Fruit fly (Drosophila melanogaster): ENCODE data around the gene Cerk.
A peak's percentile ranks its signal among the peaks of the same experiment; 100 is the strongest.

Gene Cerk

dm6 chr3R:5323741-5324538 lies 44.2 kb downstream of the Cerk start:
- TF ChIP-seq usp (GFP tag; optimal IDR thresholded peaks at IDR 0.05) (no peak), CG8478 (optimal IDR thresholded peaks at IDR 0.05) (no peak), psq (optimal IDR thresholded peaks at IDR 0.05) (no peak), EcR (GFP tag; optimal IDR thresholded peaks at IDR 0.05) (no peak), Dll (optimal IDR thresholded peaks at IDR 0.05) (no peak), pan (optimal IDR thresholded peaks at IDR 0.05) (no peak)

- TF ChIP-seq usp (GFP tag; optimal IDR thresholded peaks at IDR 0.05), result no peak
- no peak for TF ChIP-seq Dll (optimal IDR thresholded peaks at IDR 0.05)
- no peak for TF ChIP-seq CG8478 (optimal IDR thresholded peaks at IDR 0.05)
- TF ChIP-seq pan (optimal IDR thresholded peaks at IDR 0.05), result no peak
- TF ChIP-seq EcR (GFP tag; optimal IDR thresholded peaks at IDR 0.05), result no peak
- TF ChIP-seq psq (optimal IDR thresholded peaks at IDR 0.05), result no peak
Measured at dm6 chr3R:5322182-5322609, 45.9 kb downstream of the Cerk start.

- TF ChIP-seq Dll (optimal IDR thresholded peaks at IDR 0.05), result no peak
- TF ChIP-seq usp (GFP tag; optimal IDR thresholded peaks at IDR 0.05), result no peak
- no peak for TF ChIP-seq psq (optimal IDR thresholded peaks at IDR 0.05)
- TF ChIP-seq CG8478 (optimal IDR thresholded peaks at IDR 0.05), result no peak
- no peak for TF ChIP-seq EcR (GFP tag; optimal IDR thresholded peaks at IDR 0.05)
- no peak for TF ChIP-seq pan (optimal IDR thresholded peaks at IDR 0.05)
Measured at dm6 chr3R:5320672-5321071, 47.4 kb downstream of the Cerk start.

- TF ChIP-seq psq (optimal IDR thresholded peaks at IDR 0.05) (no peak), EcR (GFP tag; optimal IDR thresholded peaks at IDR 0.05) (no peak), Dll (optimal IDR thresholded peaks at IDR 0.05) (no peak), usp (GFP tag; optimal IDR thresholded peaks at IDR 0.05) (no peak), CG8478 (optimal IDR thresholded peaks at IDR 0.05) (no peak), pan (optimal IDR thresholded peaks at IDR 0.05) (no peak)
Measured at dm6 chr3R:5319059-5319785, 48.9 kb downstream of the Cerk start.

- TF ChIP-seq psq (optimal IDR thresholded peaks at IDR 0.05) (no peak), pan (optimal IDR thresholded peaks at IDR 0.05) (no peak), Dll (optimal IDR thresholded peaks at IDR 0.05) (no peak), EcR (GFP tag; optimal IDR thresholded peaks at IDR 0.05) (no peak), CG8478 (optimal IDR thresholded peaks at IDR 0.05) (no peak), usp (GFP tag; optimal IDR thresholded peaks at IDR 0.05) (no peak)
Measured at dm6 chr3R:5317654-5318129, 50.4 kb downstream of the Cerk start.

- TF ChIP-seq EcR (GFP tag; optimal IDR thresholded peaks at IDR 0.05), result peak in 1 of 2 experiments; percentile 26
- TF ChIP-seq Dll (optimal IDR thresholded peaks at IDR 0.05), result no peak
Measured at dm6 chr3R:5316790-5317189, 51.3 kb downstream of the Cerk start.

dm6 chr3R:5315871-5316270 lies 52.2 kb downstream of the Cerk start:
- TF ChIP-seq EcR (GFP tag; optimal IDR thresholded peaks at IDR 0.05), result no peak
- TF ChIP-seq pan (optimal IDR thresholded peaks at IDR 0.05), result no peak
- no peak for TF ChIP-seq Dll (optimal IDR thresholded peaks at IDR 0.05)
- TF ChIP-seq psq (optimal IDR thresholded peaks at IDR 0.05), result no peak
- TF ChIP-seq usp (GFP tag; optimal IDR thresholded peaks at IDR 0.05), result no peak
- no peak for TF ChIP-seq CG8478 (optimal IDR thresholded peaks at IDR 0.05)

- TF ChIP-seq EcR (GFP tag; optimal IDR thresholded peaks at IDR 0.05) (no peak), pan (optimal IDR thresholded peaks at IDR 0.05) (no peak), psq (optimal IDR thresholded peaks at IDR 0.05) (no peak), CG8478 (optimal IDR thresholded peaks at IDR 0.05) (no peak), usp (GFP tag; optimal IDR thresholded peaks at IDR 0.05) (no peak)
Measured at dm6 chr3R:5315050-5315643, 53.0 kb downstream of the Cerk start.

dm6 chr3R:5310250-5310649 lies 57.9 kb downstream of the Cerk start:
- TF ChIP-seq usp (GFP tag; optimal IDR thresholded peaks at IDR 0.05) (no peak), pan (optimal IDR thresholded peaks at IDR 0.05) (no peak), EcR (GFP tag; optimal IDR thresholded peaks at IDR 0.05) (no peak), psq (optimal IDR thresholded peaks at IDR 0.05) (no peak), CG8478 (optimal IDR thresholded peaks at IDR 0.05) (no peak), Dll (optimal IDR thresholded peaks at IDR 0.05) (no peak)

DNA sequence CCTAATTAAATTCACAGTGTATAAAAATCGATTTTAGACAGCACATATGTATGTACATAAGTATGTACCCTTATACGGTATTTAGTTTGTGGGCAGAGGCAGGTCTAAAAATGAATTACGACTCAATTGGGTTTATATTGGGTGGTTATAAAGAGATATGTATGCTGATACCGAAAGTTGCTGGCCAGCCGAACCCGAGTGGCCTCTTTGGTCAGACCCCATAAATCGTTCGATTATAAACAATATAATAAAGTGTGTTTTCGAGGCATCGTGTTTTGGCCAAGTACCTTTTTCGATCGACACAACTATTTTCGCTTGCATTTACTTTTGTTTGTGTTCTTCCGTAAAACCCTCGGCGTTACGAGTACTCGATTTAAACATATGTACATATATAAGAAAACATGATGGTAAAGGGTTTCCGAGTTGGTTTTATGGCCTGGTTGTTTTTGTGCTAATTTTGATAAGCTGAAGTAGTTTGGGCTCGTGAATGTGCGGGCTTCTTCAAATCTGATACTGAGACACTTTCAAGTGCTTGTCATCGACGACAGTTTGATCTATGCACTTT lies 58.8 kb downstream of the Cerk start:
- TF ChIP-seq Dll (optimal IDR thresholded peaks at IDR 0.05), result no peak
- TF ChIP-seq EcR (GFP tag; optimal IDR thresholded peaks at IDR 0.05), result no peak
